Fruit fly (Drosophila melanogaster) whole organism, embryonic: Measurements from ENCODE around the gene eIF2gamma.

Experiments used
- Antp ChIP-seq: fragments of 200-800 bp; sonication (Bioruptor generic); optimal IDR thresholded peaks from 3 replicates; lab custom pipeline; 2016; ENCODE audit warnings: missing biosample characterization, missing genetic modification characterization
- Asciz ChIP-seq: fragments of 200-800 bp; sonication (Bioruptor generic); optimal IDR thresholded peaks from 2 replicates; lab custom pipeline; 2017; ENCODE audit warnings: missing biosample characterization, mild to moderate bottlenecking, missing genetic modification characterization, missing genetic modification reagents
- Awh ChIP-seq: fragments of 200-800 bp; sonication (Bioruptor generic); IDR thresholded peaks from 2 replicates; pipeline ENCODE4, ENCODE4 v1.3.6; 2022; ENCODE audit warnings: missing biosample characterization, missing genetic modification characterization
- Bdp1 ChIP-seq: fragments of 200-800 bp; sonication (Bioruptor generic); optimal IDR thresholded peaks from 3 replicates; lab custom pipeline; 2016; ENCODE audit warnings: missing biosample characterization, missing genetic modification characterization
- BtbVII ChIP-seq: fragments of 200-800 bp; sonication (Bioruptor generic); optimal IDR thresholded peaks from 3 replicates; lab custom pipeline; 2017; ENCODE audit warnings: missing biosample characterization, mild to moderate bottlenecking, missing genetic modification characterization
- Bteb2 ChIP-seq: fragments of 200-800 bp; sonication (Bioruptor generic); optimal IDR thresholded peaks from 2 replicates; lab custom pipeline; 2016; ENCODE audit warnings: missing biosample characterization, missing genetic modification characterization
- CG10147 ChIP-seq: fragments of 200-800 bp; sonication (Bioruptor generic); optimal IDR thresholded peaks from 2 replicates; lab custom pipeline; 2019; ENCODE audit warnings: missing biosample characterization, mild to moderate bottlenecking, missing genetic modification characterization, moderate library complexity
- CG11560 ChIP-seq: fragments of 200-800 bp; sonication (Bioruptor generic); IDR thresholded peaks from 3 replicates; pipeline ENCODE4 v1.3.6; 2022; ENCODE audit warnings: missing biosample characterization, missing genetic modification characterization
- CG11696 ChIP-seq: fragments of 200-800 bp; sonication (Bioruptor generic); IDR thresholded peaks from 2 replicates; pipeline ENCODE4 v1.3.6; 2022; ENCODE audit warnings: missing biosample characterization, missing genetic modification characterization
- CG13624 ChIP-seq: fragments of 200-800 bp; sonication (Bioruptor generic); optimal IDR thresholded peaks from 2 replicates; lab custom pipeline; 2016; ENCODE audit warnings: missing biosample characterization, missing genetic modification characterization
- CG13894 ChIP-seq: fragments of 200-800 bp; sonication (Bioruptor generic); optimal IDR thresholded peaks from 3 replicates; lab custom pipeline; 2018; ENCODE audit warnings: missing biosample characterization, mild to moderate bottlenecking, missing genetic modification characterization, moderate library complexity
- CG14050 ChIP-seq: fragments of 200-800 bp; sonication (Bioruptor generic); IDR thresholded peaks from 3 replicates; pipeline ENCODE4 v1.3.6; 2022; ENCODE audit warnings: missing biosample characterization, missing genetic modification characterization
- CG15011 ChIP-seq: fragments of 200-800 bp; sonication (Bioruptor generic); optimal IDR thresholded peaks from 3 replicates; lab custom pipeline; 2018; ENCODE audit warnings: missing biosample characterization, mild to moderate bottlenecking, missing genetic modification characterization
- CG1603 ChIP-seq: fragments of 200-800 bp; sonication (Bioruptor generic); optimal IDR thresholded peaks from 2 replicates; lab custom pipeline; 2019; ENCODE audit warnings: missing biosample characterization, mild to moderate bottlenecking, missing genetic modification characterization, moderate library complexity
- CG16815 ChIP-seq: fragments of 200-800 bp; sonication (Bioruptor generic); optimal IDR thresholded peaks from 3 replicates; lab custom pipeline; 2017; ENCODE audit warnings: missing biosample characterization, mild to moderate bottlenecking, missing genetic modification characterization
- CG17359 ChIP-seq: fragments of 200-800 bp; sonication (Bioruptor generic); optimal IDR thresholded peaks from 3 replicates; lab custom pipeline; 2018; ENCODE audit warnings: missing biosample characterization, mild to moderate bottlenecking, missing genetic modification characterization, moderate library complexity
- CG18619 ChIP-seq: fragments of 200-800 bp; sonication (Bioruptor generic); optimal IDR thresholded peaks from 3 replicates; lab custom pipeline; 2017; ENCODE audit warnings: missing biosample characterization, mild to moderate bottlenecking, missing genetic modification characterization
- CG34376 ChIP-seq: fragments of 200-800 bp; sonication (Bioruptor generic); optimal IDR thresholded peaks from 2 replicates; lab custom pipeline; 2018; ENCODE audit warnings: missing biosample characterization, mild to moderate bottlenecking, missing genetic modification characterization
- CG4282 ChIP-seq: fragments of 200-800 bp; sonication (Bioruptor generic); optimal IDR thresholded peaks from 2 replicates; lab custom pipeline; 2016; ENCODE audit warnings: missing biosample characterization, missing genetic modification characterization
- CG5180 ChIP-seq: fragments of 200-800 bp; sonication (Bioruptor generic); optimal IDR thresholded peaks from 3 replicates; lab custom pipeline; 2017; ENCODE audit warnings: missing biosample characterization, missing genetic modification characterization, mild to moderate bottlenecking, moderate library complexity, missing genetic modification reagents
- CG8765 ChIP-seq: fragments of 200-800 bp; sonication (Bioruptor generic); IDR thresholded peaks from 2 replicates; pipeline ENCODE4 v1.3.6; 2022; ENCODE audit warnings: missing biosample characterization, missing genetic modification characterization
- CG9609 ChIP-seq: fragments of 200-800 bp; sonication (Bioruptor generic); optimal IDR thresholded peaks from 3 replicates; lab custom pipeline; 2016; ENCODE audit warnings: missing biosample characterization, missing genetic modification characterization
- Deaf1 ChIP-seq: fragments of 200-800 bp; optimal IDR thresholded peaks from 3 replicates; lab custom pipeline; 2019; ENCODE audit warnings: missing biosample characterization, mild to moderate bottlenecking, missing genetic modification characterization, moderate library complexity
- Dp ChIP-seq: fragments of 200-800 bp; sonication (Bioruptor generic); optimal IDR thresholded peaks from 2 replicates; lab custom pipeline; 2018; ENCODE audit warnings: missing biosample characterization, mild to moderate bottlenecking, missing genetic modification characterization, moderate library complexity
- Dref ChIP-seq: fragments of 200-800 bp; sonication (Bioruptor generic); IDR thresholded peaks from 2 replicates; pipeline ENCODE4 v1.3.6; 2022; ENCODE audit warnings: missing biosample characterization, missing genetic modification characterization
- ERR ChIP-seq: fragments of 200-800 bp; sonication (Bioruptor generic); optimal IDR thresholded peaks from 2 replicates; lab custom pipeline; 2016; ENCODE audit warnings: missing biosample characterization, missing genetic modification characterization
- Hand ChIP-seq: fragments of 200-800 bp; sonication (Bioruptor generic); optimal IDR thresholded peaks from 2 replicates; lab custom pipeline; 2017; ENCODE audit warnings: mild to moderate bottlenecking, missing biosample characterization, missing genetic modification reagents, missing genetic modification characterization
- Hmx ChIP-seq: fragments of 200-800 bp; sonication (Bioruptor generic); optimal IDR thresholded peaks from 2 replicates; lab custom pipeline; 2016; ENCODE audit warnings: missing biosample characterization, missing genetic modification characterization
- Hsf ChIP-seq: fragments of 200-800 bp; sonication (Bioruptor generic); optimal IDR thresholded peaks from 3 replicates; lab custom pipeline; 2016; ENCODE audit warnings: missing biosample characterization, missing genetic modification characterization
- Mrtf ChIP-seq: fragments of 200-800 bp; sonication (Bioruptor generic); IDR thresholded peaks from 3 replicates; pipeline ENCODE4 v1.3.6; 2022; ENCODE audit warnings: missing biosample characterization, missing genetic modification characterization
- NC2β ChIP-seq: fragments of 200-800 bp; sonication (Bioruptor generic); optimal IDR thresholded peaks from 2 replicates; lab custom pipeline; 2016; ENCODE audit warnings: missing biosample characterization, missing genetic modification characterization
- Tbp ChIP-seq: fragments of >200 bp; optimal IDR thresholded peaks from 2 replicates; lab custom pipeline; 2018; ENCODE audit warnings: missing biosample characterization, missing genetic modification characterization
- aop ChIP-seq: fragments of 200-800 bp; sonication (Bioruptor generic); IDR thresholded peaks from 2 replicates; pipeline ENCODE4 v1.3.6; 2022; ENCODE audit warnings: missing biosample characterization, missing genetic modification characterization
- bbx ChIP-seq: fragments of 200-800 bp; sonication (Bioruptor generic); IDR thresholded peaks from 2 replicates; pipeline ENCODE4 v1.3.6; 2022; ENCODE audit warnings: missing biosample characterization, missing genetic modification characterization; ENCODE audit not compliant: partially characterized antibody
- bigmax ChIP-seq: fragments of 200-800 bp; sonication (Bioruptor generic); optimal IDR thresholded peaks from 2 replicates; lab custom pipeline; 2018; ENCODE audit warnings: missing biosample characterization, mild to moderate bottlenecking, missing genetic modification characterization
- fd102C ChIP-seq: fragments of 200-800 bp; sonication (Bioruptor generic); optimal IDR thresholded peaks from 2 replicates; lab custom pipeline; 2018; ENCODE audit warnings: missing biosample characterization, mild to moderate bottlenecking, missing genetic modification characterization, moderate library complexity
- fru ChIP-seq: fragments of >200 bp; optimal IDR thresholded peaks from 2 replicates; lab custom pipeline; 2017
- gce ChIP-seq: fragments of 200-800 bp; sonication (Bioruptor generic); IDR thresholded peaks from 3 replicates; pipeline ENCODE4 v1.3.6; 2022; ENCODE audit warnings: missing biosample characterization, missing genetic modification characterization
- gfzf ChIP-seq: fragments of 200-800 bp; sonication (Bioruptor generic); optimal IDR thresholded peaks from 2 replicates; lab custom pipeline; 2016; ENCODE audit warnings: missing biosample characterization, mild to moderate bottlenecking, missing genetic modification characterization, moderate library complexity
- grn ChIP-seq: fragments of 200-800 bp; sonication (Bioruptor generic); optimal IDR thresholded peaks from 3 replicates; lab custom pipeline; 2017; ENCODE audit warnings: missing biosample characterization, missing genetic modification characterization
- hkb ChIP-seq, 2 experiments: fragments of 200-800 bp in 1 of 2; fragments of >200 bp in 1 of 2; sonication (Bioruptor generic) in 1 of 2; IDR thresholded peaks in 1 of 2; optimal IDR thresholded peaks in 1 of 2; 2 replicates each; pipeline versions ENCODE4 v1.3.6 to Lab custom; 2017 to 2022; ENCODE audit warnings: missing biosample characterization in 1 of 2, missing genetic modification characterization in 1 of 2
- kay ChIP-seq: fragments of 200-800 bp; sonication (Bioruptor generic); optimal IDR thresholded peaks from 2 replicates; lab custom pipeline; 2016; ENCODE audit warnings: missing biosample characterization, missing genetic modification characterization
- lbe ChIP-seq: fragments of 200-800 bp; sonication (Bioruptor generic); optimal IDR thresholded peaks from 2 replicates; lab custom pipeline; 2016; ENCODE audit warnings: missing biosample characterization, mild to moderate bottlenecking, missing genetic modification characterization
- mam ChIP-seq: fragments of 200-800 bp; sonication (Bioruptor generic); optimal IDR thresholded peaks from 3 replicates; lab custom pipeline; 2016; ENCODE audit warnings: missing biosample characterization, missing genetic modification characterization
- nau ChIP-seq: fragments of 200-800 bp; sonication (Bioruptor generic); optimal IDR thresholded peaks from 3 replicates; lab custom pipeline; 2017; ENCODE audit warnings: missing biosample characterization, mild to moderate bottlenecking, missing genetic modification characterization, missing genetic modification reagents
- nom ChIP-seq: fragments of 200-800 bp; sonication (Bioruptor generic); optimal IDR thresholded peaks from 2 replicates; lab custom pipeline; 2017; ENCODE audit warnings: missing biosample characterization, missing genetic modification characterization, mild to moderate bottlenecking, moderate library complexity, missing genetic modification reagents
- repo ChIP-seq: fragments of 200-800 bp; sonication (Bioruptor generic); optimal IDR thresholded peaks from 2 replicates; lab custom pipeline; 2016; ENCODE audit warnings: missing biosample characterization, missing genetic modification characterization
- slp2 ChIP-seq: fragments of 200-800 bp; sonication (Bioruptor generic); optimal IDR thresholded peaks from 2 replicates; lab custom pipeline; 2016; ENCODE audit warnings: missing biosample characterization, missing genetic modification characterization
- vnd ChIP-seq: fragments of 200-800 bp; sonication (Bioruptor generic); IDR thresholded peaks from 3 replicates; pipeline ENCODE4 v1.3.6; 2022; ENCODE audit warnings: missing biosample characterization, missing genetic modification characterization; ENCODE audit not compliant: partially characterized antibody
- z ChIP-seq: fragments of 200-800 bp; sonication (Bioruptor generic); IDR thresholded peaks from 3 replicates; pipeline ENCODE4 v1.3.6; 2022; ENCODE audit warnings: missing biosample characterization, missing genetic modification characterization

eIF2gamma gene

DNA sequence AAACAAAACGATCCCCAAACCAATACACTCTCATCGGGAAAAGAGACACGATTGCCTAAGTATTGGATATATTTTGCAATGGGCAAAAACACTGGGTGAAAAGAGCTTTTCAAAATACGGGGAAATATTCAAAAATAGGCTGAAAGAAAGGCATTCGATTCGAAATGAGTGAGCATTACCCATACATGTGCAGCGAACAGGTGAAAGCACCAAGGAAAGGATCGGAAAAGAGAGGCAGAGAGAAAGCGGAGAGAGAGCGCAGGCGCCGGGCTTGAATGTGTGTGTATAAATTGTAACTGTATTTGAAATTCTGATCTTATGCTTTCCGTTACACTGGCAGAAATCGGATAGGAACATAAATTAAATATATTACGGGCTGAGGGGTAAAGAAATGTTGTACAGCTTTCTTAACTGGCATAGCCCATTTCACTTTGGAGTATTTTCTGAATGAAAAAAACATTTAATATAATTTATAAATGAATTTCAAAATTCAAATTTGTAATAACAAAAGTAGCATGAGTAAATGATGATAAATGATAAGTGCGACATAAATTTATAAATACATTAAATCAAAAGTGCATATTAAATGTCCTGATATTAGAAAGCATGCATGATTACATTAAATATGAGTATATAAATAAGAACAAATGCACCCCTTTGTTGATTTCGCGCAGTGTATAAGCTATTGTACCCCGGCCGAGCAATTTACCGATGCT is 17.5 kb upstream of the eIF2gamma start (continued):
- TF ChIP-seq CG11560 (tag; lab: Robert Waterston, UW) = no peak
- TF ChIP-seq Dp (GFP tag; lab: Kevin White, UChicago) = no peak
- TF ChIP-seq slp2 (GFP tag; lab: Kevin White, UChicago) = peak; percentile 3
- peak; percentile 12 for TF ChIP-seq CG15011 (GFP tag; lab: Kevin White, UChicago)
- TF ChIP-seq gce = no peak
- TF ChIP-seq CG17359 (tag; lab: Kevin White, UChicago) = peak; percentile 48
- no peak for TF ChIP-seq ERR
- TF ChIP-seq Dref (GFP tag; lab: Robert Waterston, UW) = no peak
- TF ChIP-seq fd102C (GFP tag; lab: Kevin White, UChicago) = no peak
- no peak for TF ChIP-seq CG11696
- peak; percentile 59 for TF ChIP-seq Asciz (GFP tag; lab: Kevin White, UChicago)
- TF ChIP-seq hkb (optimal IDR thresholded peaks at IDR 0.05; lab: Kevin White, UChicago) = no peak
- peak; percentile 48 for TF ChIP-seq hkb (GFP tag; IDR thresholded peaks at IDR 0.05; lab: Robert Waterston, UW)
- TF ChIP-seq Hmx = no peak
- TF ChIP-seq CG13624 (GFP tag; lab: Kevin White, UChicago) = no peak
- peak; percentile 12 for TF ChIP-seq CG1603 (tag; lab: Kevin White, UChicago)
- TF ChIP-seq gfzf = no peak
- no peak for TF ChIP-seq Mrtf (GFP tag; lab: Robert Waterston, UW)
- TF ChIP-seq nau (GFP tag; lab: Kevin White, UChicago) = peak; percentile 15
- TF ChIP-seq Awh (GFP tag; lab: Robert Waterston, UW) = no peak
- peak; percentile 19 for TF ChIP-seq kay (GFP tag; lab: Kevin White, UChicago)
- peak; percentile 76 for TF ChIP-seq CG18619
- no peak for TF ChIP-seq CG4282 (GFP tag; lab: Kevin White, UChicago)
- TF ChIP-seq NC2β = no peak
- peak; percentile 73 for TF ChIP-seq CG16815 (GFP tag; lab: Kevin White, UChicago)
- no peak for TF ChIP-seq CG9609
- peak; percentile 63 for TF ChIP-seq CG10147 (GFP tag; lab: Kevin White, UChicago)
- TF ChIP-seq z (GFP tag; lab: Robert Waterston, UW) = no peak
- TF ChIP-seq repo (GFP tag; lab: Kevin White, UChicago) = no peak
- peak; percentile 6 for TF ChIP-seq Bdp1
- TF ChIP-seq CG34376 (GFP tag; lab: Kevin White, UChicago) = no peak
- no peak for TF ChIP-seq CG13894 (tag; lab: Kevin White, UChicago)
- TF ChIP-seq Hand (GFP tag; lab: Kevin White, UChicago) = no peak
- peak; percentile 42 for TF ChIP-seq lbe
- TF ChIP-seq CG8765 (GFP tag; lab: Robert Waterston, UW) = no peak
- peak; percentile 51 for TF ChIP-seq Deaf1 (tag; lab: Kevin White, UChicago)
- TF ChIP-seq Tbp (GFP tag; lab: Kevin White, UChicago) = no peak
- peak; percentile 29 for TF ChIP-seq Bteb2 (GFP tag; lab: Kevin White, UChicago)
- peak; percentile 2 for TF ChIP-seq mam (GFP tag; lab: Kevin White, UChicago)
- peak; percentile 56 for TF ChIP-seq CG5180 (GFP tag; lab: Kevin White, UChicago)
- TF ChIP-seq bigmax (GFP tag; lab: Kevin White, UChicago) = no peak
- TF ChIP-seq bbx (GFP tag; lab: Robert Waterston, UW) = no peak
- no peak for TF ChIP-seq CG14050 (GFP tag; lab: Robert Waterston, UW)
- no peak for TF ChIP-seq fru (lab: Kevin White, UChicago)
- no peak for TF ChIP-seq aop (GFP tag; lab: Robert Waterston, UW)
- no peak for TF ChIP-seq nom (GFP tag; lab: Kevin White, UChicago)
- TF ChIP-seq vnd (GFP tag; lab: Robert Waterston, UW) = no peak
- TF ChIP-seq grn (GFP tag; lab: Kevin White, UChicago) = no peak
- peak; percentile 52 for TF ChIP-seq Hsf (GFP tag; lab: Kevin White, UChicago)
- TF ChIP-seq Antp (GFP tag; lab: Kevin White, UChicago) = no peak
- TF ChIP-seq BtbVII = peak; percentile 40
